Fruit fly (Drosophila melanogaster) whole organism, embryonic: Measurements from ENCODE around the gene CG33158.
A peak's percentile ranks its signal among the peaks of the same experiment; 100 is the strongest.

ENCODE experiments used
- Atf6 ChIP-seq: fragments of 200-800 bp; sonication (Bioruptor generic); IDR thresholded peaks from 2 replicates; pipeline ENCODE4 v1.3.6; 2022; ENCODE audit warnings: missing biosample characterization, missing genetic modification characterization
- BtbVII ChIP-seq: fragments of 200-800 bp; sonication (Bioruptor generic); optimal IDR thresholded peaks from 3 replicates; lab custom pipeline; 2017; ENCODE audit warnings: missing biosample characterization, mild to moderate bottlenecking, missing genetic modification characterization
- CG14441 ChIP-seq: fragments of 200-800 bp; sonication (Bioruptor generic); IDR thresholded peaks from 2 replicates; pipeline ENCODE4 v1.3.6; 2022; ENCODE audit warnings: missing biosample characterization, missing genetic modification characterization
- CG15073 ChIP-seq: fragments of 200-800 bp; sonication (Bioruptor generic); optimal IDR thresholded peaks from 2 replicates; lab custom pipeline; 2016; ENCODE audit warnings: missing biosample characterization, missing genetic modification characterization
- CG16863 ChIP-seq: fragments of 200-800 bp; sonication (Bioruptor generic); optimal IDR thresholded peaks from 3 replicates; lab custom pipeline; 2016; ENCODE audit warnings: missing biosample characterization, missing genetic modification characterization
- CG17912 ChIP-seq: fragments of 200-800 bp; sonication (Bioruptor generic); optimal IDR thresholded peaks from 2 replicates; lab custom pipeline; 2018; ENCODE audit warnings: missing biosample characterization, mild to moderate bottlenecking, missing genetic modification characterization
- CG2120 ChIP-seq: fragments of 200-800 bp; sonication (Bioruptor generic); optimal IDR thresholded peaks from 3 replicates; lab custom pipeline; 2016; ENCODE audit warnings: missing biosample characterization, missing genetic modification characterization
- CG2129 ChIP-seq: fragments of 200-800 bp; sonication (Bioruptor generic); IDR thresholded peaks from 2 replicates; pipeline ENCODE4 v1.3.6; 2022; ENCODE audit warnings: missing biosample characterization, missing genetic modification characterization; ENCODE audit not compliant: partially characterized antibody
- CG31365 ChIP-seq: fragments of 200-800 bp; sonication (Bioruptor generic); optimal IDR thresholded peaks from 2 replicates; lab custom pipeline; 2018; ENCODE audit warnings: missing biosample characterization, mild to moderate bottlenecking, missing genetic modification characterization
- CG33557 ChIP-seq: fragments of 200-800 bp; sonication (Bioruptor generic); optimal IDR thresholded peaks from 2 replicates; lab custom pipeline; 2019; ENCODE audit warnings: missing biosample characterization, mild to moderate bottlenecking, missing genetic modification characterization, moderate library complexity
- CG3838 ChIP-seq: fragments of 200-800 bp; sonication (Bioruptor generic); optimal IDR thresholded peaks from 3 replicates; lab custom pipeline; 2016; ENCODE audit warnings: missing biosample characterization, missing genetic modification characterization
- CG4328 ChIP-seq: fragments of 200-800 bp; sonication (Bioruptor generic); optimal IDR thresholded peaks from 3 replicates; lab custom pipeline; 2017; ENCODE audit warnings: missing biosample characterization, missing genetic modification reagents, missing genetic modification characterization
- CG4424 ChIP-seq: fragments of 200-800 bp; sonication (Bioruptor generic); optimal IDR thresholded peaks from 3 replicates; lab custom pipeline; 2016; ENCODE audit warnings: missing biosample characterization, missing genetic modification characterization
- CG6272 ChIP-seq: fragments of 200-800 bp; sonication (Bioruptor generic); IDR thresholded peaks from 2 replicates; pipeline ENCODE4 v1.3.6; 2022; ENCODE audit warnings: missing biosample characterization, missing genetic modification characterization
- CG7786 ChIP-seq: fragments of 200-800 bp; sonication (Bioruptor generic); optimal IDR thresholded peaks from 2 replicates; lab custom pipeline; 2016; ENCODE audit warnings: missing biosample characterization, missing genetic modification characterization
- CG8359 ChIP-seq: fragments of 200-800 bp; sonication (Bioruptor generic); optimal IDR thresholded peaks from 2 replicates; lab custom pipeline; 2017; ENCODE audit warnings: missing biosample characterization, mild to moderate bottlenecking, missing genetic modification characterization, borderline replicate concordance
- CG9817 ChIP-seq: fragments of 200-800 bp; sonication (Bioruptor generic); optimal IDR thresholded peaks from 2 replicates; lab custom pipeline; 2018; ENCODE audit warnings: missing biosample characterization, mild to moderate bottlenecking, missing genetic modification characterization, moderate library complexity
- D ChIP-seq, 2 experiments: fragments of 200-800 bp in 1 of 2; fragments of >200 bp in 1 of 2; sonication (Bioruptor generic) in 1 of 2; optimal IDR thresholded peaks; 2 replicates in 1 of 2; 3 replicates in 1 of 2; lab custom pipeline; 2017; ENCODE audit warnings: mild to moderate bottlenecking in 1 of 2, missing biosample characterization in 1 of 2, missing genetic modification characterization in 1 of 2, missing genetic modification reagents in 1 of 2
- D19A ChIP-seq: fragments of 200-800 bp; optimal IDR thresholded peaks from 3 replicates; lab custom pipeline; 2019; ENCODE audit warnings: missing biosample characterization, mild to moderate bottlenecking, missing genetic modification characterization, moderate library complexity
- Dad ChIP-seq: fragments of 200-800 bp; sonication (Bioruptor generic); optimal IDR thresholded peaks from 3 replicates; lab custom pipeline; 2016; ENCODE audit warnings: missing biosample characterization, missing genetic modification characterization
- Deaf1 ChIP-seq: fragments of 200-800 bp; optimal IDR thresholded peaks from 3 replicates; lab custom pipeline; 2019; ENCODE audit warnings: missing biosample characterization, mild to moderate bottlenecking, missing genetic modification characterization, moderate library complexity
- HHEX ChIP-seq: fragments of 200-800 bp; sonication (Bioruptor generic); optimal IDR thresholded peaks from 3 replicates; lab custom pipeline; 2017; ENCODE audit warnings: missing biosample characterization, mild to moderate bottlenecking, missing genetic modification characterization, missing genetic modification reagents
- Lim3 ChIP-seq: fragments of 200-800 bp; sonication (Bioruptor generic); IDR thresholded peaks from 2 replicates; pipeline ENCODE4 v1.3.6; 2022; ENCODE audit warnings: missing biosample characterization, missing genetic modification characterization
- Nf-YC ChIP-seq: fragments of 200-800 bp; optimal IDR thresholded peaks from 3 replicates; lab custom pipeline; 2019; ENCODE audit warnings: missing biosample characterization, mild to moderate bottlenecking, missing genetic modification characterization, moderate library complexity
- Optix ChIP-seq: fragments of 200-800 bp; sonication (Bioruptor generic); IDR thresholded peaks from 3 replicates; pipeline ENCODE4 v1.3.6; 2022; ENCODE audit warnings: missing biosample characterization, missing genetic modification characterization
- Sox102F ChIP-seq: fragments of 200-800 bp; sonication (Bioruptor generic); optimal IDR thresholded peaks from 2 replicates; lab custom pipeline; 2018; ENCODE audit warnings: missing biosample characterization, mild to moderate bottlenecking, missing genetic modification characterization, moderate library complexity
- Spps ChIP-seq: fragments of 200-800 bp; sonication (Bioruptor generic); optimal IDR thresholded peaks from 2 replicates; lab custom pipeline; 2018; ENCODE audit warnings: missing biosample characterization, mild to moderate bottlenecking, missing genetic modification characterization
- aop ChIP-seq: fragments of 200-800 bp; sonication (Bioruptor generic); IDR thresholded peaks from 2 replicates; pipeline ENCODE4 v1.3.6; 2022; ENCODE audit warnings: missing biosample characterization, missing genetic modification characterization
- ara ChIP-seq: fragments of 200-800 bp; sonication (Bioruptor generic); IDR thresholded peaks from 2 replicates; pipeline ENCODE4 v1.3.6; 2022; ENCODE audit warnings: missing biosample characterization, missing genetic modification characterization
- ash1 ChIP-seq: fragments of 200-800 bp; sonication (Bioruptor generic); optimal IDR thresholded peaks from 2 replicates; lab custom pipeline; 2018; ENCODE audit warnings: missing biosample characterization, mild to moderate bottlenecking, missing genetic modification characterization
- bigmax ChIP-seq: fragments of 200-800 bp; sonication (Bioruptor generic); optimal IDR thresholded peaks from 2 replicates; lab custom pipeline; 2018; ENCODE audit warnings: missing biosample characterization, mild to moderate bottlenecking, missing genetic modification characterization
- crol ChIP-seq: fragments of 200-800 bp; sonication (Bioruptor generic); IDR thresholded peaks from 2 replicates; pipeline ENCODE4 v1.3.6; 2022; ENCODE audit warnings: missing biosample characterization, missing genetic modification characterization
- crp ChIP-seq, 2 experiments: fragments of 200-800 bp; sonication (Bioruptor generic); optimal IDR thresholded peaks; 2 replicates in 1 of 2; 3 replicates in 1 of 2; lab custom pipeline; 2017; ENCODE audit warnings: missing biosample characterization in 2 of 2, missing genetic modification characterization in 2 of 2, mild to moderate bottlenecking in 1 of 2, moderate library complexity in 1 of 2
- fd3F ChIP-seq: fragments of 200-800 bp; sonication (Bioruptor generic); optimal IDR thresholded peaks from 2 replicates; lab custom pipeline; 2018; ENCODE audit warnings: missing biosample characterization, mild to moderate bottlenecking, missing genetic modification characterization, moderate library complexity
- gsb-n ChIP-seq: fragments of 200-800 bp; sonication (Bioruptor generic); optimal IDR thresholded peaks from 3 replicates; lab custom pipeline; 2018; ENCODE audit warnings: missing biosample characterization, mild to moderate bottlenecking, missing genetic modification characterization
- ind ChIP-seq: fragments of 200-800 bp; sonication (Bioruptor generic); optimal IDR thresholded peaks from 3 replicates; lab custom pipeline; 2016; ENCODE audit warnings: missing biosample characterization, missing genetic modification characterization
- insv ChIP-seq, 2 experiments: fragments of 200-800 bp; sonication (Bioruptor generic); optimal IDR thresholded peaks; 3 replicates each; lab custom pipeline; 2016 to 2018; ENCODE audit warnings: missing biosample characterization in 2 of 2, missing genetic modification characterization in 2 of 2
- lov ChIP-seq, 2 experiments: fragments of 200-800 bp in 1 of 2; fragments of >200 bp in 1 of 2; sonication (Bioruptor generic) in 1 of 2; IDR thresholded peaks in 1 of 2; optimal IDR thresholded peaks in 1 of 2; 2 replicates in 1 of 2; 3 replicates in 1 of 2; pipeline versions ENCODE4 v1.3.6 to Lab custom; 2017 to 2022; ENCODE audit warnings: missing biosample characterization in 1 of 2, missing genetic modification characterization in 1 of 2
- maf-S ChIP-seq: fragments of 200-800 bp; sonication (Bioruptor generic); optimal IDR thresholded peaks from 2 replicates; lab custom pipeline; 2016; ENCODE audit warnings: missing biosample characterization, missing genetic modification characterization
- nom ChIP-seq: fragments of 200-800 bp; sonication (Bioruptor generic); optimal IDR thresholded peaks from 2 replicates; lab custom pipeline; 2017; ENCODE audit warnings: missing biosample characterization, missing genetic modification characterization, mild to moderate bottlenecking, moderate library complexity, missing genetic modification reagents
- onecut ChIP-seq: fragments of 200-800 bp; sonication (Bioruptor generic); IDR thresholded peaks from 2 replicates; pipeline ENCODE4 v1.3.6; 2022; ENCODE audit warnings: missing biosample characterization, missing genetic modification characterization
- pita ChIP-seq: fragments of 200-800 bp; sonication (Bioruptor generic); optimal IDR thresholded peaks from 2 replicates; lab custom pipeline; 2017; ENCODE audit warnings: missing biosample characterization, mild to moderate bottlenecking, missing genetic modification characterization
- pros ChIP-seq: fragments of 200-800 bp; sonication (Bioruptor generic); optimal IDR thresholded peaks from 3 replicates; lab custom pipeline; 2019; ENCODE audit warnings: missing biosample characterization, mild to moderate bottlenecking, missing genetic modification characterization, moderate library complexity
- pzg ChIP-seq: fragments of 200-800 bp; sonication (Bioruptor generic); optimal IDR thresholded peaks from 3 replicates; lab custom pipeline; 2018; ENCODE audit warnings: missing biosample characterization, mild to moderate bottlenecking, missing genetic modification characterization, moderate library complexity
- sens-2 ChIP-seq: fragments of 200-800 bp; sonication (Bioruptor generic); IDR thresholded peaks from 2 replicates; pipeline ENCODE4 v1.3.6; 2022; ENCODE audit warnings: missing biosample characterization, missing genetic modification characterization
- sim ChIP-seq: fragments of 200-800 bp; sonication (Bioruptor generic); IDR thresholded peaks from 2 replicates; pipeline ENCODE4 v1.3.6; 2022; ENCODE audit warnings: missing biosample characterization, missing genetic modification characterization
- usp ChIP-seq: fragments of >200 bp; optimal IDR thresholded peaks from 2 replicates; lab custom pipeline; 2017; ENCODE audit warnings: missing biosample characterization, missing genetic modification characterization
- wdn ChIP-seq: fragments of 200-800 bp; sonication (Bioruptor generic); IDR thresholded peaks from 2 replicates; pipeline ENCODE4 v1.3.6; 2022; ENCODE audit warnings: missing biosample characterization, missing genetic modification characterization
- yki ChIP-seq: fragments of >200 bp; optimal IDR thresholded peaks from 3 replicates; lab custom pipeline; 2018

The CG33158 gene

DNA sequence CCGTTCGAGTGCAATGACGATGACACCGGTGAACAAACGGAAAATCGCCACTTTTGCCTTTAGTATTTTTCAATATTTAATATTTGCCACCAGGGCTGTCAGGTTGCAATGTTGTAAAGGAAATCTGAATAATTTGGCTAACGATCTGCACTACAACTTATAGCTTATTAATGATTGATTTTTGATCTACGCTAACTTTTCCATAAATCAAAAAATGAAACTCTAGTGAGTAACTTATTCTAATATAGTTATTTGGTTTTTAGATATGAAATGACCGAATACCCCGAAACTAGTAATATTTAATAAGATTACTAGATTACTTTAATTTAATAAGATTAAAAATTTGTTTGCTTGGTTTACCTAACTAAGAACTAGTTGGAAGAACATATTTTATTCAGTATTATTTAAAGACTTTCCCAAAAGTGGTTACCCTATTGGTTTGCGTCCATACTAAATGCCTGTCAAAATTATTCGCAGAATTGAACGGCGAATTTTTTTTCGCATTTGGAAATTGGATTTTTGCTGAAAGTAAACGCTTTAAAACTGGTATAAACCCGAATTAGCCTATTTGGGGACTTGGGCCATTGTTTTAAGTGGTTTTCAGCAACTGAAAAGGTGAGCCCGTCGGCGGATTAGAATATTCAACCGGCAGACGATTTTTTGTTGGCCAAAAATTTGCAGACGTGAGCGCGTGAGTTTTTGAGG lies 33.4 kb upstream of the CG33158 start, which contains the start of the genes Agpat3 and RAF2 (continued):
- TF ChIP-seq onecut (GFP tag; lab: Robert Waterston, UW), result no peak
- no peak for TF ChIP-seq yki (lab: Kevin White, UChicago)
- TF ChIP-seq insv (GFP tag; optimal IDR thresholded peaks at IDR 0.05; lab: Kevin White, UChicago), result no peak
- TF ChIP-seq CG33557 (GFP tag; lab: Kevin White, UChicago), result no peak
- TF ChIP-seq HHEX (GFP tag; lab: Kevin White, UChicago), result no peak
- TF ChIP-seq ara (GFP tag; lab: Robert Waterston, UW), result no peak
- no peak for TF ChIP-seq Spps
- TF ChIP-seq CG4424 (GFP tag; lab: Kevin White, UChicago), result peak; percentile 28
- no peak for TF ChIP-seq nom
- no peak for TF ChIP-seq CG15073 (GFP tag; lab: Kevin White, UChicago)
- TF ChIP-seq CG3838, result no peak
- peak; percentile 44 for TF ChIP-seq pzg (GFP tag; lab: Kevin White, UChicago)
- TF ChIP-seq Nf-YC, result peak; percentile 13
- TF ChIP-seq Sox102F (GFP tag; lab: Kevin White, UChicago), result peak; percentile 46
- TF ChIP-seq D19A, result peak; percentile 31
- TF ChIP-seq CG17912, result no peak
- no peak for TF ChIP-seq Lim3
- TF ChIP-seq bigmax (GFP tag; lab: Kevin White, UChicago), result no peak
- peak; percentile 62; the same call in 1 of the 2 replicates for TF ChIP-seq CG14441
- no peak for TF ChIP-seq crp (GFP tag; optimal IDR thresholded peaks at IDR 0.05; lab: Kevin White, UChicago)
- TF ChIP-seq CG9817, result peak; percentile 50
- TF ChIP-seq CG6272, result no peak
- TF ChIP-seq Optix (GFP tag; lab: Robert Waterston, UW), result no peak
- peak; percentile 54 for TF ChIP-seq ind (GFP tag; lab: Kevin White, UChicago)
- TF ChIP-seq CG4328 (GFP tag; lab: Kevin White, UChicago), result no peak
- no peak for TF ChIP-seq Deaf1 (tag; lab: Kevin White, UChicago)
- peak; percentile 36 for TF ChIP-seq pita (GFP tag; lab: Kevin White, UChicago)
- no peak for TF ChIP-seq D (optimal IDR thresholded peaks at IDR 0.05; lab: Kevin White, UChicago)
- no peak for TF ChIP-seq D (GFP tag; optimal IDR thresholded peaks at IDR 0.05; lab: Kevin White, UChicago)
- no peak for TF ChIP-seq ash1 (GFP tag; lab: Kevin White, UChicago)
- no peak for TF ChIP-seq sens-2 (GFP tag; lab: Robert Waterston, UW)
- TF ChIP-seq usp (GFP tag; lab: Kevin White, UChicago), result no peak
- TF ChIP-seq fd3F (GFP tag; lab: Kevin White, UChicago), result no peak
- peak; percentile 10 for TF ChIP-seq gsb-n (tag; lab: Kevin White, UChicago)
- no peak for TF ChIP-seq crol (GFP tag; lab: Robert Waterston, UW)
- TF ChIP-seq lov (optimal IDR thresholded peaks at IDR 0.05; lab: Kevin White, UChicago), result no peak
- no peak for TF ChIP-seq lov (GFP tag; IDR thresholded peaks at IDR 0.05; lab: Robert Waterston, UW)
- no peak for TF ChIP-seq CG31365 (tag; lab: Kevin White, UChicago)
- no peak for TF ChIP-seq Atf6 (GFP tag; lab: Robert Waterston, UW)
- peak; percentile 34 for TF ChIP-seq CG2120 (GFP tag; lab: Kevin White, UChicago)
- no peak for TF ChIP-seq CG16863
- TF ChIP-seq sim (GFP tag; lab: Robert Waterston, UW), result no peak
- TF ChIP-seq CG8359 (GFP tag; lab: Kevin White, UChicago), result no peak
- no peak for TF ChIP-seq pros (GFP tag; lab: Kevin White, UChicago)
- TF ChIP-seq Dad (GFP tag; lab: Kevin White, UChicago), result peak; percentile 16
- no peak for TF ChIP-seq aop (GFP tag; lab: Robert Waterston, UW)
- no peak for TF ChIP-seq maf-S (GFP tag; lab: Kevin White, UChicago)
- TF ChIP-seq BtbVII (GFP tag; lab: Kevin White, UChicago), result no peak
- TF ChIP-seq CG7786 (GFP tag; lab: Kevin White, UChicago), result no peak
- TF ChIP-seq wdn, result peak; percentile 44; the same call in 1 of the 2 replicates
- no peak for TF ChIP-seq CG2129
